Worm (Caenorhabditis elegans): ENCODE results near the gene C16D2.3.

Gene C16D2.3

DNA sequence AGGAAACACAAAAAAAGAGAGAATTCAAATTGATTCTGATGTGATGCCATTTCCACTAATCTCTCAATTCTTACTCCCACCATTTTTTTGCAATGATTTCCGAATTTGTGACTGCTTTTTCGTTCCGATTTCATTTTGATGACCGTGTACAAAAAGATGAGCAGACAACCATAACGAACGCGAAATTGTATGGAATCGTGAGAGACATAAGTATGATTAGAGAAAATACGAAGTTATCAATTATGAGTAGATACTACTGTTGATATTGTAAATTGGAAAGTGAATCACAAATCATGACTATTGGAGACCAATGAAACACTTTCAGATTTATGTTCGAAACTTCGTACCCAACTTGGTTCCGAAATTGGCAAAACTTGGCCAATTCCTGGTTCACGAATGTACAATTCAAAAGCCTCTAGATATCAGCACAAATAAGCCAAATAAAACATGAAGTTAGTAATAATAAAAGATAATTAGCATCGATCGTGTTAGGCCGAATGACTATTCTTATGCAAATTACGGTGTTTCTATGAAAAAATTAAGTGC is 26.4 kb upstream of the C16D2.3 start:
- no peak for TF ChIP-seq hlh-30 (tag; optimal IDR thresholded peaks at IDR 0.05; ENCODE audit: insufficient read depth)
- TF ChIP-seq zip-11 (GFP tag; IDR thresholded peaks at IDR 0.05): no peak
- no peak for TF ChIP-seq spr-1 (tag; optimal IDR thresholded peaks at IDR 0.05)
- no peak for TF ChIP-seq dmd-8 (GFP tag; IDR thresholded peaks at IDR 0.05)
- TF ChIP-seq lin-38 (GFP tag; IDR thresholded peaks at IDR 0.05): no peak
- TF ChIP-seq hmg-1.1 (GFP tag; IDR thresholded peaks at IDR 0.05): no peak
- no peak for TF ChIP-seq lin-15B (tag; optimal IDR thresholded peaks at IDR 0.05)
- TF ChIP-seq unc-62 (GFP tag; optimal IDR thresholded peaks at IDR 0.05 in 1 of 2): peak in 1 of 2 experiments; percentile 91
- TF ChIP-seq unc-62 (tag; optimal IDR thresholded peaks at IDR 0.05): no peak
- no peak for TF ChIP-seq nhr-6 (tag; optimal IDR thresholded peaks at IDR 0.05)
- no peak for TF ChIP-seq daf-8 (GFP tag; IDR thresholded peaks at IDR 0.05)
- TF ChIP-seq fos-1 (tag; optimal IDR thresholded peaks at IDR 0.05): no peak
- no peak for TF ChIP-seq ZK546.5 (tag; optimal IDR thresholded peaks at IDR 0.05)
- TF ChIP-seq lin-29 (GFP tag; IDR thresholded peaks at IDR 0.05): no peak
- TF ChIP-seq snpc-4 (tag; optimal IDR thresholded peaks at IDR 0.05): no peak
- TF ChIP-seq ctbp-1 (GFP tag; IDR thresholded peaks at IDR 0.05): no peak
- no peak for TF ChIP-seq nhr-111 (GFP tag; optimal IDR thresholded peaks at IDR 0.05)
- TF ChIP-seq mep-1 (tag; optimal IDR thresholded peaks at IDR 0.05): peak; percentile 14
- no peak for TF ChIP-seq duxl-1 (tag; optimal IDR thresholded peaks at IDR 0.05; ENCODE audit: poor library complexity)
- TF ChIP-seq dmd-9 (GFP tag; IDR thresholded peaks at IDR 0.05): no peak
- peak; percentile 3 for TF ChIP-seq nhr-77 (tag; optimal IDR thresholded peaks at IDR 0.05)
- no peak for TF ChIP-seq mdl-1 (tag; optimal IDR thresholded peaks at IDR 0.05)
- no peak for TF ChIP-seq cey-2 (tag; optimal IDR thresholded peaks at IDR 0.05; ENCODE audit: borderline replicate concordance, insufficient read depth)
- no peak for TF ChIP-seq dve-1 (tag; optimal IDR thresholded peaks at IDR 0.05; ENCODE audit: insufficient read depth)
- no peak for TF ChIP-seq tra-1 (GFP tag; IDR thresholded peaks at IDR 0.05)
- TF ChIP-seq nhr-25 (tag; optimal IDR thresholded peaks at IDR 0.05; ENCODE audit: borderline replicate concordance, insufficient read depth): no peak
- peak; percentile 84 for TF ChIP-seq pqm-1 (tag; optimal IDR thresholded peaks at IDR 0.05)
- peak; percentile 58 for TF ChIP-seq hlh-11 (tag; optimal IDR thresholded peaks at IDR 0.05)
- TF ChIP-seq R02D3.7 (tag; optimal IDR thresholded peaks at IDR 0.05): no peak
- TF ChIP-seq ces-1 (GFP tag; optimal IDR thresholded peaks at IDR 0.05): no peak
- no peak for TF ChIP-seq daf-19 (GFP tag; conservative IDR thresholded peaks at IDR 0.05)
- no peak for TF ChIP-seq T20F7.1 (GFP tag; optimal IDR thresholded peaks at IDR 0.05)
- no peak for TF ChIP-seq daf-16 (GFP tag; optimal IDR thresholded peaks at IDR 0.05)
- TF ChIP-seq daf-16 (tag; optimal IDR thresholded peaks at IDR 0.05): peak; percentile 34
- TF ChIP-seq aly-2 (tag; optimal IDR thresholded peaks at IDR 0.05): no peak
- TF ChIP-seq rbr-2 (tag; optimal IDR thresholded peaks at IDR 0.05): no peak
- TF ChIP-seq attf-4 (tag; optimal IDR thresholded peaks at IDR 0.05): no peak
- TF ChIP-seq dmd-6 (GFP tag; IDR thresholded peaks at IDR 0.05): peak; percentile 52; the same call in 1 of the 2 replicates
- TF ChIP-seq nhr-102 (tag; optimal IDR thresholded peaks at IDR 0.05): no peak
- TF ChIP-seq sdz-12 (GFP tag; optimal IDR thresholded peaks at IDR 0.05): no peak
- no peak for TF ChIP-seq fkh-10 (GFP tag; optimal IDR thresholded peaks at IDR 0.05)
- TF ChIP-seq madf-9 (GFP tag; conservative IDR thresholded peaks at IDR 0.05): no peak
- TF ChIP-seq Y105C5A.15 (GFP tag; IDR thresholded peaks at IDR 0.05): no peak
- no peak for TF ChIP-seq nhr-11 (tag; optimal IDR thresholded peaks at IDR 0.05)
- TF ChIP-seq skn-1 (tag; optimal IDR thresholded peaks at IDR 0.05): no peak
- peak; percentile 13 for TF ChIP-seq mxl-3 (GFP tag; optimal IDR thresholded peaks at IDR 0.05)
- no peak for TF ChIP-seq mdt-29 (GFP tag; IDR thresholded peaks at IDR 0.05)
- peak; percentile 89 for TF ChIP-seq nhr-28 (tag; optimal IDR thresholded peaks at IDR 0.05)
- TF ChIP-seq zfp-2 (tag; optimal IDR thresholded peaks at IDR 0.05): no peak
- no peak for TF ChIP-seq tag-97 (GFP tag; IDR thresholded peaks at IDR 0.05)
- peak; percentile 26; the same call in 1 of the 2 replicates for TF ChIP-seq lin-1 (GFP tag; IDR thresholded peaks at IDR 0.05)
- no peak for TF ChIP-seq nhr-41 (GFP tag; IDR thresholded peaks at IDR 0.05)
